Fruit fly (Drosophila melanogaster): ENCODE results near the gene Sas-6.

Gene Sas-6

dm6 chr3R:30038628-30039027 lies 43.5 kb downstream of the Sas-6 start, which contains the start of gene janB:
Gene janB (minus strand): TSS chr3R:30038728.
- TF ChIP-seq CTCF (optimal IDR thresholded peaks at IDR 0.05) (no peak), CG8478 (optimal IDR thresholded peaks at IDR 0.05) (no peak)

dm6 chr3R:30039494-30039893 lies 44.3 kb downstream of the Sas-6 start, which contains the start of the genes janA, Sry-alpha and Sry-beta:
Gene janA (minus strand): TSS chr3R:30039533.
Gene Sry-alpha (plus strand): TSS chr3R:30039719.
Gene Sry-beta (plus strand): TSS chr3R:30039719.
- TF ChIP-seq CTCF (optimal IDR thresholded peaks at IDR 0.05) (no peak), CG8478 (optimal IDR thresholded peaks at IDR 0.05) (no peak)

DNA sequence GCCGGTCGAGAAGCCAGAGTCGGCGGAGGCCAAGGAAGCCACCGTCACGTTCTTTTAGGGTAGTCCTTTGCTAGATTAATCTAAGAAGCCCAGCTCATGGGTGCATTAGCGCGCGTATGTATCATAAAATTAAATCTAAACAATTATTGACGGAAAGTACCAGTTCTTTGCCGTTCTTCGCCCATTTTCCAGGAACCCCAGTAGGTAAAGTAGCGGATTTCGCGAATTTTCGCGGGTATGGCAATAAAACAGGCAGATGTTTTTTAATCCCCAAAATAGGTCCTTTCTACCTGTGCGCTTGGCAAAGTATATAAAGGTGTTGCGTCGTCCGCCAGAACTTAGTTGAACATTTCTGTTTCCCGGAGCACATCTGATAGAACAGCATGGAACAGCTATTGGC lies 45.7 kb downstream of the Sas-6 start:
- TF ChIP-seq CTCF (optimal IDR thresholded peaks at IDR 0.05): no peak
- no peak for TF ChIP-seq CG8478 (optimal IDR thresholded peaks at IDR 0.05)

DNA sequence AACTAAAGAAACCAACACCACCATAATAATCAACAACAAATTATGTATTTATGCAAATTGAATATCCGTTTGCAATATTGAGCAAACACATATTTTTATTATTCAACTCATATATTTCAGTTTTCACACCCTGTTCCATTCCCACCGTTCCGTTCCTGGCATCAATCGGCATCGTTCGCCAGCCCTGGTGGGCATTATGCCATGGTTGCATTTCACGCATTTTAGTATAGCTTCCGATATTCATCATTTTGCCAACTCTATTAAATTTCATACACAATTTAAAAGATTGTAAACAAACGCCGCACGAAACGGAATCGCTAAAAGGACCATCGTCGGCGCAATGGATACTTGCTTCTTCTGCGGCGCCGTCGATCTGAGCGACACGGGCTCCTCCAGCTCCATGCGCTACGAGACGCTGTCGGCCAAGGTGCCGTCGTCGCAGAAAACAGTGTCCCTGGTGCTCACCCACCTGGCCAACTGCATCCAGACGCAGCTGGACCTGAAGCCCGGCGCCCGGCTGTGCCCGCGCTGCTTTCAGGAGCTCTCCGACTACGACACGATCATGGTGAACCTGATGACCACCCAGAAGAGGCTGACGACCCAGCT lies 48.1 kb downstream of the Sas-6 start, which contains the start of gene Sry-delta:
Gene Sry-delta, plus strand, starts transcription at position 203 of the 606 bp plus-strand sequence.
- peak; percentile 10 to 34 for TF ChIP-seq CTCF (optimal IDR thresholded peaks at IDR 0.05)
- no peak for TF ChIP-seq CG8478 (optimal IDR thresholded peaks at IDR 0.05)

DNA sequence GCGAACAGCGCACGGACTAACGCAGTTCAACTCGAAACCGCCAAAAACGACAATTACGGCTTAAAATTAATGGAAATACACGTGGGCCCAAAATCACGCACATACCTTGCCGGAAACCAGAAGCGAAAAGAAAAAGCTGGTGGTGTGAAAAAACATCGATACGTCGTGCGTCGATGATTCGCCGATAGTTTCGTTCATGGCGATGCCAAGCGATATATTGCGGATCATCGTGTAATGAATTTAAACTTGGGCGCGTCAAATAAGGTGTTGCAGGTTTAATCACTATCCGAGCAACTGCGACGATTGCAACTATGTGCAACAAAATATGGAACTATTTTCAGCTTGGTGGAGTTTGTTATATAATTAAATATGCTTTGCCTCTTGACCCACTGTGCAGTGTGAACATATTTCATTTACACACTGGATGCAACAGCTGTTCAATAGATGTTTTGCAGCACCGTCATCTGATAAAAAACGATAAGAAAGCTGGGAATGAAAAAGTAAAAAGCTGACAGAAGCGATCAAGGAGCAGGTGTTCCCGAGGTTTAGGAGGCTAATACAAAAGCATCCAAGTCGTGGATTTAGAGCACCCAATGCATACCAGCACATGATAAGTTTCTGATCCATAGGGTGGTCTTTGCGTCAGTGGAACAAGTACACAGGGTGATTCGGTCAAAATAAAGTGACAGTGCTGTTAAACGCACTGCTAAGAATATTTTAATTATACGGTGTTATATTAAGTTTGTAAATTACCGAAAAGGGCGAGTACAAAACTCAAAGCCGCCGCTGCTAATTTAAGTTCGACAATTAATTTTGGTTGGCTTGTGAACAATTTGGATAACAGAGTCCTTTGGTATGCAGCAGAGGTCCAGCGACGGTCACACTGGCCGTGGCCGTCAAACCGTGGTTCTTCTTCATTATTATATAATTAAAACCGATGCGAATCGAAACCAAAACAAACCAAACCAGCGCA lies 51.2 kb downstream of the Sas-6 start, which contains the start of the genes RpL32 and CG7943:
Gene RpL32, minus strand, starts transcription at position 133 of the 973 bp plus-strand sequence.
Gene CG7943, plus strand, starts transcription at position 442 of the 973 bp plus-strand sequence.
- TF ChIP-seq CG8478 (optimal IDR thresholded peaks at IDR 0.05) (no peak), CTCF (optimal IDR thresholded peaks at IDR 0.05) (peak in 1 of 2 experiments; percentile 41)
